Worm (Caenorhabditis elegans) whole organism, L1 larva: Measurements from ENCODE around the gene fbf-2.
A peak's percentile ranks its signal among the peaks of the same experiment; 100 is the strongest.

Source experiments
- C04F5.9 ChIP-seq: sonication (generic microtip); optimal IDR thresholded peaks from 2 replicates; lab custom pipeline; 2016; ENCODE audit warnings: missing genetic modification characterization, missing compliant biosample characterization
- C16A3.4 ChIP-seq: fragments of 150-350 bp; optimal IDR thresholded peaks from 2 replicates; lab custom pipeline; 2014; ENCODE audit warnings: missing biosample characterization, missing genetic modification characterization
- aha-1 ChIP-seq: fragments of 150-350 bp; optimal IDR thresholded peaks from 2 replicates; lab custom pipeline; 2014; ENCODE audit warnings: missing biosample characterization, missing genetic modification characterization
- alr-1 ChIP-seq: fragments of 200-800 bp; sonication (Bioruptor generic); optimal IDR thresholded peaks from 2 replicates; lab custom pipeline; 2018; ENCODE audit warnings: borderline replicate concordance, mild to moderate bottlenecking, missing genetic modification characterization, missing compliant biosample characterization
- blmp-1 ChIP-seq: fragments of 150-350 bp; optimal IDR thresholded peaks from 2 replicates; lab custom pipeline; 2014; ENCODE audit warnings: missing biosample characterization, missing genetic modification characterization
- ceh-8 ChIP-seq: fragments of 200-800 bp; sonication (Bioruptor generic); optimal IDR thresholded peaks from 2 replicates; lab custom pipeline; 2018; ENCODE audit warnings: mild to moderate bottlenecking, missing genetic modification characterization, moderate library complexity, missing compliant biosample characterization
- ceh-88 ChIP-seq: fragments of 200-800 bp; sonication (Bioruptor generic); IDR thresholded peaks from 2 replicates; pipeline ENCODE4 v1.3.6; 2022; ENCODE audit warnings: missing genetic modification characterization, missing compliant biosample characterization
- ceh-90 ChIP-seq: sonication (generic microtip); optimal IDR thresholded peaks from 2 replicates; lab custom pipeline; 2016; ENCODE audit warnings: missing genetic modification characterization, missing compliant biosample characterization
- ces-1 ChIP-seq: fragments of 150-350 bp; optimal IDR thresholded peaks from 2 replicates; lab custom pipeline; 2014; ENCODE audit warnings: missing biosample characterization, missing genetic modification reagents, missing genetic modification characterization
- dpl-1 ChIP-seq, 3 experiments: fragments of 150-350 bp in 2 of 3; sonication (generic microtip) in 1 of 3; optimal IDR thresholded peaks; 2 replicates each; lab custom pipeline; 2014 to 2017; ENCODE audit warnings: missing biosample characterization in 3 of 3, missing genetic modification characterization in 3 of 3, missing genetic modification reagents in 3 of 3
- dsc-1 ChIP-seq: sonication (generic microtip); optimal IDR thresholded peaks from 2 replicates; lab custom pipeline; 2016; ENCODE audit warnings: mild to moderate bottlenecking, missing genetic modification characterization, missing compliant biosample characterization
- efl-1 ChIP-seq, 4 experiments: fragments of 150-350 bp; optimal IDR thresholded peaks in 3 of 4; peaks in 1 of 4; 1 replicate in 1 of 4; 2 replicates in 3 of 4; lab custom pipeline; 2014; ENCODE audit warnings: missing biosample characterization in 2 of 4, missing genetic modification characterization in 2 of 4, missing genetic modification reagents in 2 of 4
- egl-27 ChIP-seq, 2 experiments: fragments of 150-350 bp in 1 of 2; sonication (generic microtip); optimal IDR thresholded peaks; 3 replicates each; lab custom pipeline; 2017 to 2018; ENCODE audit warnings: missing biosample characterization in 2 of 2, missing genetic modification characterization in 2 of 2, missing genetic modification reagents in 2 of 2
- elt-2 ChIP-seq: sonication (generic microtip); optimal IDR thresholded peaks from 2 replicates; lab custom pipeline; 2016; ENCODE audit warnings: missing genetic modification characterization, mild to moderate bottlenecking, inconsistent platforms, missing compliant biosample characterization, missing genetic modification reagents
- fkh-4 ChIP-seq: sonication (generic microtip); optimal IDR thresholded peaks from 2 replicates; lab custom pipeline; 2016; ENCODE audit warnings: missing compliant biosample characterization, missing genetic modification characterization, borderline replicate concordance
- fkh-8 ChIP-seq: sonication (generic microtip); optimal IDR thresholded peaks from 2 replicates; lab custom pipeline; 2016; ENCODE audit warnings: mild to moderate bottlenecking, missing genetic modification characterization, missing compliant biosample characterization
- fos-1 ChIP-seq: fragments of 150-350 bp; optimal IDR thresholded peaks from 2 replicates; lab custom pipeline; 2014; ENCODE audit warnings: missing biosample characterization, missing genetic modification characterization
- hlh-17 ChIP-seq: fragments of 200-800 bp; sonication (Bioruptor generic); optimal IDR thresholded peaks from 2 replicates; lab custom pipeline; 2018; ENCODE audit warnings: missing genetic modification characterization, mild to moderate bottlenecking, missing compliant biosample characterization, moderate library complexity, borderline replicate concordance
- irx-1 ChIP-seq: sonication (generic microtip); optimal IDR thresholded peaks from 2 replicates; lab custom pipeline; 2016; ENCODE audit warnings: missing genetic modification characterization, missing compliant biosample characterization
- isw-1 ChIP-seq: fragments of 200-800 bp; sonication (Bioruptor generic); IDR thresholded peaks from 2 replicates; pipeline ENCODE4 v1.3.6; 2022; ENCODE audit warnings: missing genetic modification characterization, missing compliant biosample characterization
- lin-13 ChIP-seq: fragments of 150-350 bp; optimal IDR thresholded peaks from 2 replicates; lab custom pipeline; 2014; ENCODE audit warnings: missing biosample characterization, missing genetic modification reagents, missing genetic modification characterization
- lin-14 ChIP-seq: fragments of 200-800 bp; sonication (Bioruptor generic); optimal IDR thresholded peaks from 2 replicates; lab custom pipeline; 2018; ENCODE audit warnings: mild to moderate bottlenecking, missing genetic modification characterization, moderate library complexity, missing compliant biosample characterization
- lin-15B ChIP-seq: fragments of 150-350 bp; sonication (generic microtip); optimal IDR thresholded peaks from 3 replicates; lab custom pipeline; 2014; ENCODE audit warnings: missing biosample characterization, missing genetic modification characterization
- lin-35 ChIP-seq, 2 experiments: fragments of 150-350 bp; optimal IDR thresholded peaks; 2 replicates each; lab custom pipeline; 2014; ENCODE audit warnings: missing biosample characterization in 2 of 2, missing genetic modification characterization in 2 of 2, missing genetic modification reagents in 2 of 2
- lir-3 ChIP-seq: sonication (generic microtip); optimal IDR thresholded peaks from 2 replicates; lab custom pipeline; 2016; ENCODE audit warnings: mild to moderate bottlenecking, missing genetic modification characterization, moderate library complexity, missing compliant biosample characterization; ENCODE audit not compliant: poor library complexity
- lsy-2 ChIP-seq, 2 experiments: fragments of 150-350 bp; optimal IDR thresholded peaks; 2 replicates each; lab custom pipeline; 2014; ENCODE audit warnings: missing biosample characterization in 2 of 2, missing genetic modification characterization in 2 of 2
- mdl-1 ChIP-seq, 2 experiments: fragments of 150-350 bp; optimal IDR thresholded peaks; 2 replicates each; lab custom pipeline; 2014 to 2017; ENCODE audit warnings: missing biosample characterization in 2 of 2, missing genetic modification characterization in 2 of 2, inconsistent platforms in 1 of 2
- mef-2 ChIP-seq: fragments of 150-350 bp; optimal IDR thresholded peaks from 2 replicates; lab custom pipeline; 2014; ENCODE audit warnings: missing biosample characterization, missing genetic modification characterization
- mep-1 ChIP-seq: fragments of 150-350 bp; optimal IDR thresholded peaks from 2 replicates; lab custom pipeline; 2014; ENCODE audit warnings: missing biosample characterization, missing genetic modification characterization
- nhr-11 ChIP-seq: fragments of 150-350 bp; optimal IDR thresholded peaks from 2 replicates; lab custom pipeline; 2014; ENCODE audit warnings: missing biosample characterization, missing genetic modification characterization
- nhr-19 ChIP-seq: fragments of 200-800 bp; sonication (Bioruptor generic); conservative IDR thresholded peaks from 2 replicates; pipeline ENCODE4 v1.3.6; 2022; ENCODE audit warnings: missing genetic modification characterization, missing compliant biosample characterization
- nhr-20 ChIP-seq: sonication (generic microtip); optimal IDR thresholded peaks from 2 replicates; lab custom pipeline; 2016; ENCODE audit warnings: mild to moderate bottlenecking, missing genetic modification characterization, missing compliant biosample characterization
- nhr-28 ChIP-seq: fragments of 150-350 bp; optimal IDR thresholded peaks from 2 replicates; lab custom pipeline; 2014; ENCODE audit warnings: missing biosample characterization, missing genetic modification characterization
- nhr-47 ChIP-seq: sonication (generic microtip); optimal IDR thresholded peaks from 2 replicates; lab custom pipeline; 2016; ENCODE audit warnings: mild to moderate bottlenecking, missing genetic modification characterization, moderate library complexity, missing compliant biosample characterization
- nhr-85 ChIP-seq: sonication (generic microtip); peaks from one replicate; lab custom pipeline; 2016; ENCODE audit warnings: missing genetic modification characterization, inconsistent platforms, missing compliant biosample characterization
- nhr-90 ChIP-seq: sonication (generic microtip); optimal IDR thresholded peaks from 2 replicates; lab custom pipeline; 2016; ENCODE audit warnings: mild to moderate bottlenecking, missing genetic modification characterization, missing compliant biosample characterization; ENCODE audit not compliant: poor library complexity
- pax-3 ChIP-seq: fragments of 200-800 bp; sonication (Bioruptor generic); optimal IDR thresholded peaks from 2 replicates; lab custom pipeline; 2018; ENCODE audit warnings: mild to moderate bottlenecking, missing genetic modification characterization, moderate library complexity, missing compliant biosample characterization
- skn-1 ChIP-seq: fragments of 150-350 bp; optimal IDR thresholded peaks from 2 replicates; lab custom pipeline; 2014; ENCODE audit warnings: missing biosample characterization, missing genetic modification characterization
- snpc-4 ChIP-seq: fragments of 150-350 bp; optimal IDR thresholded peaks from 2 replicates; lab custom pipeline; 2014; ENCODE audit warnings: missing biosample characterization, missing genetic modification characterization
- snu-23 ChIP-seq: sonication (generic microtip); optimal IDR thresholded peaks from 2 replicates; lab custom pipeline; 2016; ENCODE audit warnings: missing genetic modification characterization, missing compliant biosample characterization
- sup-37 ChIP-seq: fragments of 200-800 bp; sonication (Bioruptor generic); optimal IDR thresholded peaks from 2 replicates; lab custom pipeline; 2018; ENCODE audit warnings: mild to moderate bottlenecking, missing genetic modification characterization, missing compliant biosample characterization
- tbx-2 ChIP-seq: sonication (generic microtip); optimal IDR thresholded peaks from 2 replicates; lab custom pipeline; 2016; ENCODE audit warnings: missing genetic modification characterization, missing compliant biosample characterization
- unc-130 ChIP-seq: fragments of 150-350 bp; optimal IDR thresholded peaks from 2 replicates; lab custom pipeline; 2017; ENCODE audit warnings: missing biosample characterization, missing genetic modification characterization, inconsistent platforms
- unc-30 ChIP-seq: sonication (generic microtip); optimal IDR thresholded peaks from 2 replicates; lab custom pipeline; 2017; ENCODE audit warnings: missing biosample characterization, missing genetic modification characterization
- unc-62 ChIP-seq: fragments of 150-350 bp; optimal IDR thresholded peaks from 2 replicates; lab custom pipeline; 2014; ENCODE audit warnings: missing biosample characterization, missing genetic modification reagents, missing genetic modification characterization
- unc-86 ChIP-seq: sonication (generic microtip); optimal IDR thresholded peaks from 2 replicates; lab custom pipeline; 2016; ENCODE audit warnings: missing genetic modification characterization, missing compliant biosample characterization
- unc-98 ChIP-seq: fragments of 200-800 bp; sonication (Bioruptor generic); IDR thresholded peaks from 2 replicates; pipeline ENCODE4 v1.3.6; 2022; ENCODE audit warnings: missing genetic modification characterization, missing compliant biosample characterization
- xbp-1 ChIP-seq: sonication (generic microtip); optimal IDR thresholded peaks from 2 replicates; lab custom pipeline; 2016; ENCODE audit warnings: missing genetic modification characterization, missing compliant biosample characterization
- zag-1 ChIP-seq: fragments of 150-350 bp; optimal IDR thresholded peaks from 2 replicates; lab custom pipeline; 2014; ENCODE audit warnings: missing biosample characterization, missing genetic modification characterization
- ztf-4 ChIP-seq: fragments of 150-350 bp; optimal IDR thresholded peaks from 2 replicates; lab custom pipeline; 2014; ENCODE audit warnings: missing biosample characterization, missing genetic modification characterization

The fbf-2 gene

ce11 chrII:6049546-6049945 lies 41.7 kb downstream of the fbf-2 start (continued):
- TF ChIP-seq nhr-90 (no peak), blmp-1 (no peak), isw-1 (GFP tag; lab: Robert Waterston, UW) (no peak), nhr-28 (no peak), nhr-47 (tag; lab: Kevin White, UChicago) (no peak), nhr-19 (no peak)

DNA sequence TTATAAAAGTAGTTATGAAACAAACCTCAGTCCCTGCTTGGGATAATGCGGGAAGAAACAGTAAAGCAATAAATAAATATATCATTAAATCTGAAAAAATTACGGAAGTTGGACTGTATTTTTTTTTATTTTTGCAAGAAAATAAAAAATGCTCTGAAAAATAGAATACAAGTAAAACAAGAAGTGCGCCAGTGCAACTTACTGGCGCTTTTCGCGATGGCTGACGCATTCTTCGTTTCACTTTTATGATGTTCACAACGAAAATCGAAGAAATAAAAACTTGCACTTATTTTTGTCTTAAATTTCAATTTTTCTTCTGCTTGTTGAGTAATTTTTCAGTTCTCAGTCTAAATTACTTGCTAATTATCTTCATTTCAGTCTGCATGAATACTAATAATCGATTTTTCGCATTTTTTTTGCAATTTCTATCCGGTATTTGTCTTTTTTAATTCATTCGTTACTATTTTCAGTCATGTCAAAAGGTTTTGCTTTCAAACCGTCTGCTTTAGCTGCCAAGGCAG lies 43.6 kb downstream of the fbf-2 start, which contains the start of the genes R12C12.6 and ran-5:
Gene R12C12.6 (minus strand): TSS at position 229 of the 521 bp plus-strand sequence.
Gene ran-5 (plus strand): TSS at position 471 of the 521 bp plus-strand sequence.
- TF ChIP-seq elt-2 (tag; lab: Kevin White, UChicago) (peak; percentile 75), mef-2 (tag; lab: Kevin White, UChicago) (no peak), ces-1 (no peak), egl-27 (tag; optimal IDR thresholded peaks at IDR 0.05; lab: Kevin White, UChicago) (no peak), efl-1 (optimal IDR thresholded peaks at IDR 0.05; lab: Kevin White, UChicago) (peak; percentile 85 to 88), efl-1 (GFP tag; optimal IDR thresholded peaks at IDR 0.05 in 1 of 2; lab: Kevin White, UChicago) (peak; percentile 80 to 98), unc-86 (peak; percentile 78), lin-35 (GFP tag; optimal IDR thresholded peaks at IDR 0.05; lab: Kevin White, UChicago) (peak; percentile 83 to 86), mep-1 (tag; lab: Kevin White, UChicago) (peak; percentile 93), C04F5.9 (peak; percentile 60), unc-30 (no peak), lin-13 (peak; percentile 68), nhr-90 (peak; percentile 88), pax-3 (tag; lab: Kevin White, UChicago) (no peak), snu-23 (GFP tag; lab: Kevin White, UChicago) (peak; percentile 90), tbx-2 (tag; lab: Kevin White, UChicago) (peak; percentile 85), isw-1 (GFP tag; lab: Robert Waterston, UW) (peak; percentile 75), fkh-8 (tag; lab: Kevin White, UChicago) (peak; percentile 69), mdl-1 (tag; optimal IDR thresholded peaks at IDR 0.05; lab: Kevin White, UChicago) (peak in 1 of 2 experiments; percentile 65), sup-37 (GFP tag; lab: Kevin White, UChicago) (peak; percentile 69), ceh-8 (peak; percentile 69), lir-3 (tag; lab: Kevin White, UChicago) (peak; percentile 72), dpl-1 (GFP tag; optimal IDR thresholded peaks at IDR 0.05; lab: Kevin White, UChicago) (peak; percentile 75 to 86 (median 84)), fos-1 (peak; percentile 79), xbp-1 (tag; lab: Kevin White, UChicago) (peak; percentile 87), nhr-19 (peak; percentile 87), aha-1 (tag; lab: Kevin White, UChicago) (no peak), unc-98 (GFP tag; lab: Robert Waterston, UW) (no peak), unc-62 (GFP tag; lab: Kevin White, UChicago) (no peak), nhr-11 (tag; lab: Kevin White, UChicago) (peak; percentile 75), lin-15B (tag; lab: Kevin White, UChicago) (peak; percentile 68), skn-1 (tag; lab: Kevin White, UChicago) (peak; percentile 63), ceh-90 (tag; lab: Kevin White, UChicago) (peak; percentile 15), unc-130 (no peak), zag-1 (no peak), C16A3.4 (tag; lab: Kevin White, UChicago) (peak; percentile 85), irx-1 (tag; lab: Kevin White, UChicago) (peak; percentile 79), nhr-85 (tag; lab: Kevin White, UChicago) (peak; percentile 94), hlh-17 (no peak), lsy-2 (tag; optimal IDR thresholded peaks at IDR 0.05; lab: Kevin White, UChicago) (peak; percentile 89 to 91), ztf-4 (tag; lab: Kevin White, UChicago) (peak; percentile 62), alr-1 (no peak), nhr-20 (tag; lab: Kevin White, UChicago) (peak; percentile 88), dsc-1 (tag; lab: Kevin White, UChicago) (peak; percentile 91), blmp-1 (peak; percentile 79), lin-14 (GFP tag; lab: Kevin White, UChicago) (peak; percentile 82), fkh-4 (tag; lab: Kevin White, UChicago) (peak; percentile 64), snpc-4 (tag; lab: Kevin White, UChicago) (peak; percentile 83), ceh-88 (GFP tag; lab: Robert Waterston, UW) (0 out of 2 replicates have a peak, but pooled peaks have one; percentile 40)
